Worm (Caenorhabditis elegans) whole organism, late embryonic: ENCODE data around the gene F10E7.9.
"Not testable (repeated sequence)": the region's sequence is repeated elsewhere in the genome, so short reads cannot be mapped to it uniquely, and the experiment has no call there.

Experiments used
- C08G9.2 ChIP-seq: sonication (generic microtip); optimal IDR thresholded peaks from 2 replicates; lab custom pipeline; 2016; ENCODE audit warnings: mild to moderate bottlenecking, missing genetic modification characterization, moderate library complexity, missing compliant biosample characterization
- C38D4.7 ChIP-seq: fragments of 200-800 bp; sonication (Bioruptor generic); optimal IDR thresholded peaks from 2 replicates; lab custom pipeline; 2018; ENCODE audit warnings: mild to moderate bottlenecking, missing genetic modification characterization, moderate library complexity, missing compliant biosample characterization
- Y22D7AL.16 ChIP-seq: sonication (generic microtip); optimal IDR thresholded peaks from 2 replicates; lab custom pipeline; 2016; ENCODE audit warnings: missing genetic modification characterization, missing compliant biosample characterization
- ahr-1 ChIP-seq: sonication (generic microtip); optimal IDR thresholded peaks from 2 replicates; lab custom pipeline; 2016; ENCODE audit warnings: missing genetic modification characterization, missing compliant biosample characterization
- ama-1 ChIP-seq: fragments of 150-350 bp; optimal IDR thresholded peaks from 2 replicates; lab custom pipeline; 2014
- ceh-2 ChIP-seq: sonication (generic microtip); optimal IDR thresholded peaks from 2 replicates; lab custom pipeline; 2016; ENCODE audit warnings: missing genotype, missing genetic modification characterization, missing compliant biosample characterization
- ceh-31 ChIP-seq: sonication (generic microtip); optimal IDR thresholded peaks from 2 replicates; lab custom pipeline; 2016; ENCODE audit warnings: missing genetic modification characterization, missing compliant biosample characterization
- ceh-34 ChIP-seq: sonication (generic microtip); optimal IDR thresholded peaks from 2 replicates; lab custom pipeline; 2016; ENCODE audit warnings: mild to moderate bottlenecking, missing genetic modification characterization, missing compliant biosample characterization
- ceh-48 ChIP-seq: sonication (generic microtip); optimal IDR thresholded peaks from 2 replicates; lab custom pipeline; 2016; ENCODE audit warnings: missing genetic modification characterization, inconsistent platforms, missing compliant biosample characterization
- ceh-9 ChIP-seq: sonication (generic microtip); optimal IDR thresholded peaks from 2 replicates; lab custom pipeline; 2016; ENCODE audit warnings: mild to moderate bottlenecking, missing genetic modification characterization, inconsistent platforms, missing compliant biosample characterization
- che-1 ChIP-seq: sonication (generic microtip); optimal IDR thresholded peaks from 2 replicates; lab custom pipeline; 2016; ENCODE audit warnings: mild to moderate bottlenecking, missing genetic modification characterization, missing compliant biosample characterization
- elt-4 ChIP-seq: sonication (generic microtip); optimal IDR thresholded peaks from 2 replicates; lab custom pipeline; 2016; ENCODE audit warnings: missing genetic modification characterization, missing compliant biosample characterization
- ets-4 ChIP-seq: sonication (generic microtip); optimal IDR thresholded peaks from 2 replicates; lab custom pipeline; 2016; ENCODE audit warnings: missing genetic modification characterization, missing compliant biosample characterization
- fax-1 ChIP-seq: sonication (generic microtip); optimal IDR thresholded peaks from 2 replicates; lab custom pipeline; 2016; ENCODE audit warnings: missing genotype, missing genetic modification characterization, missing compliant biosample characterization
- hlh-13 ChIP-seq: fragments of 200-800 bp; sonication (Bioruptor generic); optimal IDR thresholded peaks from 2 replicates; lab custom pipeline; 2018; ENCODE audit warnings: mild to moderate bottlenecking, missing genetic modification characterization, missing compliant biosample characterization
- hlh-15 ChIP-seq: sonication (generic microtip); optimal IDR thresholded peaks from 2 replicates; lab custom pipeline; 2016; ENCODE audit warnings: missing genetic modification characterization, missing compliant biosample characterization
- hlh-8 ChIP-seq: sonication (generic microtip); optimal IDR thresholded peaks from 2 replicates; lab custom pipeline; 2016; ENCODE audit warnings: missing genotype, missing genetic modification characterization, missing compliant biosample characterization
- lim-6 ChIP-seq: sonication (generic microtip); optimal IDR thresholded peaks from 2 replicates; lab custom pipeline; 2016; ENCODE audit warnings: missing genetic modification characterization, missing compliant biosample characterization
- nfya-1 ChIP-seq: sonication (generic microtip); optimal IDR thresholded peaks from 2 replicates; lab custom pipeline; 2017; ENCODE audit warnings: missing genetic modification characterization, mild to moderate bottlenecking, missing compliant biosample characterization, antibody characterized with exemption, moderate library complexity
- nhr-232 ChIP-seq: sonication (generic microtip); optimal IDR thresholded peaks from 2 replicates; lab custom pipeline; 2016; ENCODE audit warnings: missing genetic modification characterization, missing compliant biosample characterization
- npax-4 ChIP-seq: sonication (generic microtip); optimal IDR thresholded peaks from 2 replicates; lab custom pipeline; 2016; ENCODE audit warnings: missing genetic modification characterization, missing compliant biosample characterization
- pat-9 ChIP-seq: fragments of 200-800 bp; sonication (Bioruptor generic); optimal IDR thresholded peaks from 2 replicates; lab custom pipeline; 2018; ENCODE audit warnings: mild to moderate bottlenecking, missing genetic modification characterization, moderate library complexity, missing compliant biosample characterization
- pha-2 ChIP-seq: sonication (generic microtip); optimal IDR thresholded peaks from 2 replicates; lab custom pipeline; 2017; ENCODE audit warnings: mild to moderate bottlenecking, missing genetic modification characterization, missing compliant biosample characterization
- pqm-1 ChIP-seq: sonication (generic microtip); optimal IDR thresholded peaks from 2 replicates; lab custom pipeline; 2016; ENCODE audit warnings: missing genetic modification characterization, missing compliant biosample characterization
- sdc-2 ChIP-seq: sonication (generic microtip); optimal IDR thresholded peaks from 2 replicates; lab custom pipeline; 2016; ENCODE audit warnings: missing genotype, missing genetic modification characterization, missing compliant biosample characterization
- sox-2 ChIP-seq: fragments of 200-800 bp; sonication (Bioruptor generic); IDR thresholded peaks from 2 replicates; pipeline ENCODE4 v1.3.6; 2022; ENCODE audit warnings: missing genetic modification reagents, missing genetic modification characterization, missing compliant biosample characterization
- sox-4 ChIP-seq: sonication (generic microtip); optimal IDR thresholded peaks from 2 replicates; lab custom pipeline; 2017; ENCODE audit warnings: mild to moderate bottlenecking, missing genetic modification characterization, inconsistent platforms, missing compliant biosample characterization
- syd-9 ChIP-seq: sonication (generic microtip); optimal IDR thresholded peaks from 2 replicates; lab custom pipeline; 2016; ENCODE audit warnings: mild to moderate bottlenecking, missing genetic modification characterization, moderate library complexity, missing compliant biosample characterization
- tbx-7 ChIP-seq: sonication (generic microtip); optimal IDR thresholded peaks from 2 replicates; lab custom pipeline; 2016; ENCODE audit warnings: missing genotype, missing genetic modification characterization, missing compliant biosample characterization
- ttx-3 ChIP-seq: sonication (generic microtip); optimal IDR thresholded peaks from 2 replicates; lab custom pipeline; 2016; ENCODE audit warnings: missing genetic modification reagents, missing genetic modification characterization, missing compliant biosample characterization
- unc-3 ChIP-seq, 2 experiments: fragments of 200-800 bp in 1 of 2; sonication (Bioruptor generic) in 1 of 2; sonication (generic microtip) in 1 of 2; conservative IDR thresholded peaks in 1 of 2; optimal IDR thresholded peaks in 1 of 2; 2 replicates each; pipeline versions ENCODE4 v1.3.6 to Lab custom; 2016 to 2022; ENCODE audit warnings: missing compliant biosample characterization in 2 of 2, missing genetic modification characterization in 2 of 2, missing genetic modification reagents in 1 of 2
- unc-42 ChIP-seq: sonication (generic microtip); optimal IDR thresholded peaks from 2 replicates; lab custom pipeline; 2016; ENCODE audit warnings: missing genotype, missing genetic modification characterization, missing compliant biosample characterization
- unc-55 ChIP-seq: sonication (generic microtip); optimal IDR thresholded peaks from 2 replicates; lab custom pipeline; 2017; ENCODE audit warnings: missing biosample characterization, missing genetic modification reagents, missing genetic modification characterization
- ztf-16 ChIP-seq: sonication (generic microtip); optimal IDR thresholded peaks from 2 replicates; lab custom pipeline; 2017; ENCODE audit warnings: missing genetic modification characterization, missing compliant biosample characterization

The F10E7.9 gene

ce11 chrII:7095970-7096369, 13.9 kb downstream of the F10E7.9 start:
- TF ChIP-seq ahr-1 (tag; lab: Kevin White, UChicago) (no peak), nfya-1 (no peak), hlh-15 (tag; lab: Kevin White, UChicago) (no peak), ttx-3 (no peak), unc-3 (GFP tag; conservative IDR thresholded peaks at IDR 0.05; lab: Robert Waterston, UW) (no peak), unc-3 (tag; optimal IDR thresholded peaks at IDR 0.05; lab: Kevin White, UChicago) (no peak), pat-9 (tag; lab: Kevin White, UChicago) (no peak), tbx-7 (tag; lab: Kevin White, UChicago) (no peak), elt-4 (tag; lab: Kevin White, UChicago) (no peak), ceh-31 (tag; lab: Kevin White, UChicago) (no peak), hlh-8 (no peak), npax-4 (tag; lab: Kevin White, UChicago) (no peak), ceh-34 (no peak), fax-1 (tag; lab: Kevin White, UChicago) (no peak), C38D4.7 (GFP tag; lab: Kevin White, UChicago) (no peak), unc-55 (GFP tag; lab: Kevin White, UChicago) (no peak), lim-6 (tag; lab: Kevin White, UChicago) (no peak), nhr-232 (tag; lab: Kevin White, UChicago) (no peak), ceh-2 (tag; lab: Kevin White, UChicago) (no peak), ceh-48 (tag; lab: Kevin White, UChicago) (no peak)
- TF ChIP-seq, all 69 proteins: peak for 0

ce11 chrII:7093339-7093821, 16.5 kb downstream of the F10E7.9 start, which contains the start of gene T02G5.3:
Gene T02G5.3 (plus strand): TSS chrII:7093389.
- TF ChIP-seq ama-1 (lab: Kevin White, UChicago) = peak; percentile 73
- TF ChIP-seq che-1 (tag; lab: Kevin White, UChicago) = no peak
- TF ChIP-seq unc-55 (GFP tag; lab: Kevin White, UChicago) = no peak

DNA sequence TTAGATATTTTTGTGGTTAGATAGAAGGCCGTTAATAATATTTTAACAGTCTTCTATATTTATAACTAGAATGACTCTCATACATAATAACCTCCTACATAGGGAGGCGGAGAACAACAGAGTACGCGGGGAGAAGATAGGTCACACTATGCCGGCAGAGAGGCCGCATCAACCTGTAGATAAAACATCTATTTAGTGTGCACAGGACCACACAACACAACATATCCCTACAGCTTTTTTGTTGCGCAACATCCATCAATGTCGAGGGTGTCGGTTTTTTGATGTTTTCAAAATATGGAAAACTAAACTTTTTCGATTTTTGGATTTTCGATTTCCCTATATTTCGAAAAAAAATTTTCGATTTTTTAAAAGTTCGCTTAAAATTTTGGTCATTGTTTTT, 19.0 kb downstream of the F10E7.9 start:
- TF ChIP-seq hlh-13 (no peak), pat-9 (tag; lab: Kevin White, UChicago) (no peak), ceh-9 (tag; lab: Kevin White, UChicago) (no peak), sdc-2 (no peak), ets-4 (tag; lab: Kevin White, UChicago) (no peak), sox-2 (GFP tag; lab: Robert Waterston, UW) (no peak), pqm-1 (tag; lab: Kevin White, UChicago) (no peak), C08G9.2 (tag; lab: Kevin White, UChicago) (no peak), lim-6 (tag; lab: Kevin White, UChicago) (no peak), syd-9 (no peak), Y22D7AL.16 (tag; lab: Kevin White, UChicago) (no peak), sox-4 (tag; lab: Kevin White, UChicago) (no peak)

ce11 chrII:7090085-7090484, 19.8 kb downstream of the F10E7.9 start:
- peak; percentile 39 for TF ChIP-seq unc-42
- TF ChIP-seq ztf-16 (tag; lab: Kevin White, UChicago) = no peak
- TF ChIP-seq, all 69 proteins: peak for 1

DNA sequence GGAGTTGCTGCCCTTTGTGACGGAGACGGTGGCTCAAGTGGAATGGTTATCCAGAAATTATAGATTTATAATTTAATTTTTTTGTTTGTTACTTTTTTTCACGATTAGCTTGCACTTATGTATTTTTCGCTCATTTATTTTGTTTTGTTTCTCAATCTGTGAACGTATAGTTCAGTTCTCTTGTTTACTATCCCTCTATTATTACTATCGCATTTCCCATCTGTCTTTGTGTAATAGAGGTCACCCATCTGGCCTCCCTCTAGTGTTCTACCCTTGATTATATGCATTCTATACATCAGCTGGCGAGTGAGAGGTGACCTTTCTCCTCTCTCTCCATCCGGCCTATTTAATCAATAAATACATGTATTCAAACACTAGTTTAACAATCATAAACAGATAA, 25.8 kb downstream of the F10E7.9 start, which contains the start of the genes T02G5.14 and T02G5.15:
Gene T02G5.14, plus strand, starts transcription at position 301 of the 400 bp plus-strand sequence.
Gene T02G5.15, plus strand, starts transcription at position 301 of the 400 bp plus-strand sequence.
- not testable (repeated sequence) for TF ChIP-seq pha-2 (tag; lab: Kevin White, UChicago); ttx-3; fax-1 (tag; lab: Kevin White, UChicago)
